Worm (Caenorhabditis elegans) whole organism, L4 larva: ENCODE data around the gene smc-5.

ENCODE experiments used
- F26F4.8 ChIP-seq: fragments of 200-800 bp; sonication (Bioruptor generic); conservative IDR thresholded peaks from 2 replicates; pipeline ENCODE4 v1.3.6; 2022; ENCODE audit warnings: missing genetic modification characterization, missing compliant biosample characterization
- Y48G9A.11 ChIP-seq: fragments of 200-800 bp; sonication (Bioruptor generic); IDR thresholded peaks from 2 replicates; pipeline ENCODE4 v1.3.6; 2022; ENCODE audit warnings: missing genetic modification reagents, missing genetic modification characterization, missing compliant biosample characterization
- ZK546.5 ChIP-seq, 2 experiments: sonication (generic microtip); optimal IDR thresholded peaks; 2 replicates each; lab custom pipeline; 2017; ENCODE audit warnings: missing biosample characterization in 2 of 2, missing genetic modification characterization in 2 of 2
- aha-1 ChIP-seq: fragments of 150-350 bp; peaks from one replicate; lab custom pipeline; 2014; ENCODE audit warnings: missing biosample characterization, missing genetic modification characterization
- aly-2 ChIP-seq: sonication (generic microtip); optimal IDR thresholded peaks from 2 replicates; lab custom pipeline; 2018; ENCODE audit warnings: missing biosample characterization, missing genetic modification characterization
- ama-1 ChIP-seq: fragments of 150-350 bp; optimal IDR thresholded peaks from 2 replicates; lab custom pipeline; 2014; ENCODE audit warnings: inconsistent platforms, mixed read lengths
- arid-1 ChIP-seq: fragments of 200-800 bp; sonication (Bioruptor generic); conservative IDR thresholded peaks from 2 replicates; pipeline ENCODE4 v1.3.6; 2022; ENCODE audit warnings: missing genetic modification reagents, missing genetic modification characterization, missing compliant biosample characterization
- ceh-32 ChIP-seq: sonication (generic microtip); optimal IDR thresholded peaks from 2 replicates; lab custom pipeline; 2016; ENCODE audit warnings: mild to moderate bottlenecking, missing genetic modification characterization, missing compliant biosample characterization; ENCODE audit not compliant: poor library complexity
- ceh-44 ChIP-seq: fragments of 200-800 bp; sonication (Bioruptor generic); IDR thresholded peaks from 2 replicates; pipeline ENCODE4 v1.3.6; 2022; ENCODE audit warnings: missing genetic modification reagents, missing genetic modification characterization, missing compliant biosample characterization
- ceh-62 ChIP-seq: sonication (generic microtip); optimal IDR thresholded peaks from 2 replicates; lab custom pipeline; 2017; ENCODE audit warnings: missing biosample characterization, missing genetic modification characterization
- ces-1 ChIP-seq: fragments of 150-350 bp; sonication (generic microtip); optimal IDR thresholded peaks from 4 replicates; lab custom pipeline; 2014; ENCODE audit warnings: missing biosample characterization, missing genetic modification reagents, missing genetic modification characterization
- ctbp-1 ChIP-seq: fragments of 200-800 bp; sonication (Bioruptor generic); IDR thresholded peaks from 2 replicates; pipeline ENCODE4 v1.3.6; 2022; ENCODE audit warnings: missing genetic modification reagents, missing genetic modification characterization, missing compliant biosample characterization
- daf-12 ChIP-seq: fragments of 150-350 bp; optimal IDR thresholded peaks from 2 replicates; lab custom pipeline; 2014; ENCODE audit warnings: missing biosample characterization, missing genetic modification reagents, missing genetic modification characterization
- daf-19 ChIP-seq: fragments of 200-800 bp; sonication (Bioruptor generic); conservative IDR thresholded peaks from 2 replicates; pipeline ENCODE4 v1.3.6; 2022; ENCODE audit warnings: missing genetic modification characterization, missing compliant biosample characterization
- daf-8 ChIP-seq: fragments of 200-800 bp; sonication (Bioruptor generic); IDR thresholded peaks from 2 replicates; pipeline ENCODE4 v1.3.6; 2022; ENCODE audit warnings: missing genetic modification characterization, missing compliant biosample characterization
- dmd-9 ChIP-seq: fragments of 200-800 bp; sonication (Bioruptor generic); IDR thresholded peaks from 2 replicates; pipeline ENCODE4 v1.3.6; 2022; ENCODE audit warnings: missing genetic modification reagents, missing genetic modification characterization, missing compliant biosample characterization
- dve-1 ChIP-seq: sonication (generic microtip); optimal IDR thresholded peaks from 2 replicates; lab custom pipeline; 2017; ENCODE audit warnings: antibody characterized with exemption, mild to moderate bottlenecking, missing genetic modification characterization, missing compliant biosample characterization; ENCODE audit not compliant: insufficient read depth
- egl-27 ChIP-seq: sonication (generic microtip); optimal IDR thresholded peaks from 3 replicates; lab custom pipeline; 2017; ENCODE audit warnings: missing biosample characterization, missing genetic modification reagents, missing genetic modification characterization
- gei-8 ChIP-seq: fragments of 200-800 bp; sonication (Bioruptor generic); optimal IDR thresholded peaks from 2 replicates; lab custom pipeline; 2018; ENCODE audit warnings: mild to moderate bottlenecking, missing genetic modification characterization, missing compliant biosample characterization
- hlh-30 ChIP-seq: sonication (generic microtip); optimal IDR thresholded peaks from 2 replicates; lab custom pipeline; 2017; ENCODE audit warnings: antibody characterized with exemption, mild to moderate bottlenecking, missing genetic modification characterization, missing compliant biosample characterization; ENCODE audit not compliant: insufficient read depth
- lim-7 ChIP-seq: fragments of 200-800 bp; sonication (Bioruptor generic); IDR thresholded peaks from 2 replicates; pipeline ENCODE4 v1.3.6; 2022; ENCODE audit warnings: missing genetic modification characterization, missing compliant biosample characterization
- lin-1 ChIP-seq: fragments of 200-800 bp; sonication (Bioruptor generic); IDR thresholded peaks from 2 replicates; pipeline ENCODE4 v1.3.6; 2022; ENCODE audit warnings: missing genetic modification reagents, missing genetic modification characterization, missing compliant biosample characterization
- lin-15B ChIP-seq: fragments of 150-350 bp; sonication (generic microtip); optimal IDR thresholded peaks from 3 replicates; lab custom pipeline; 2014; ENCODE audit warnings: missing biosample characterization, missing genetic modification characterization
- lin-38 ChIP-seq: fragments of 200-800 bp; sonication (Bioruptor generic); IDR thresholded peaks from 2 replicates; pipeline ENCODE4 v1.3.6; 2022; ENCODE audit warnings: missing genetic modification reagents, missing genetic modification characterization, missing compliant biosample characterization
- lin-39 ChIP-seq: fragments of 150-350 bp; optimal IDR thresholded peaks from 2 replicates; lab custom pipeline; 2014; ENCODE audit warnings: missing biosample characterization, missing genetic modification reagents, missing genetic modification characterization
- lir-3 ChIP-seq: sonication (generic microtip); optimal IDR thresholded peaks from 2 replicates; lab custom pipeline; 2016; ENCODE audit warnings: mild to moderate bottlenecking, missing genetic modification characterization, missing compliant biosample characterization
- madf-5 ChIP-seq, 2 experiments: fragments of 200-800 bp; sonication (Bioruptor generic); IDR thresholded peaks; 2 replicates each; pipeline ENCODE4 v1.3.6; 2022; ENCODE audit warnings: missing compliant biosample characterization in 2 of 2, missing genetic modification characterization in 2 of 2
- madf-9 ChIP-seq: fragments of 200-800 bp; sonication (Bioruptor generic); conservative IDR thresholded peaks from 2 replicates; pipeline ENCODE4 v1.3.6; 2022; ENCODE audit warnings: missing genetic modification reagents, missing genetic modification characterization, missing compliant biosample characterization
- mdl-1 ChIP-seq, 2 experiments: fragments of 150-350 bp in 1 of 2; sonication (generic microtip) in 1 of 2; optimal IDR thresholded peaks; 2 replicates each; lab custom pipeline; 2014 to 2017; ENCODE audit warnings: missing biosample characterization in 2 of 2, missing genetic modification characterization in 2 of 2
- mxl-3 ChIP-seq: fragments of 200-800 bp; sonication (Bioruptor generic); optimal IDR thresholded peaks from 2 replicates; lab custom pipeline; 2018; ENCODE audit warnings: mild to moderate bottlenecking, missing genetic modification characterization, missing compliant biosample characterization
- nhr-28 ChIP-seq: fragments of 150-350 bp; optimal IDR thresholded peaks from 2 replicates; lab custom pipeline; 2014; ENCODE audit warnings: missing biosample characterization, missing genetic modification characterization
- nhr-6 ChIP-seq: fragments of 150-350 bp; optimal IDR thresholded peaks from 2 replicates; lab custom pipeline; 2014; ENCODE audit warnings: missing biosample characterization, missing genetic modification characterization
- php-3 ChIP-seq: fragments of 200-800 bp; sonication (Bioruptor generic); IDR thresholded peaks from 2 replicates; pipeline ENCODE4 v1.3.6; 2022; ENCODE audit warnings: missing genetic modification reagents, missing genetic modification characterization, missing compliant biosample characterization
- pqm-1 ChIP-seq: sonication (generic microtip); optimal IDR thresholded peaks from 2 replicates; lab custom pipeline; 2017; ENCODE audit warnings: missing biosample characterization, missing genetic modification characterization
- sdz-12 ChIP-seq: fragments of 200-800 bp; sonication (Bioruptor generic); optimal IDR thresholded peaks from 2 replicates; lab custom pipeline; 2018; ENCODE audit warnings: mild to moderate bottlenecking, missing genetic modification characterization, missing compliant biosample characterization
- snpc-1.2 ChIP-seq: fragments of 200-800 bp; sonication (Bioruptor generic); IDR thresholded peaks from 2 replicates; pipeline ENCODE4 v1.3.6; 2022; ENCODE audit warnings: missing genetic modification reagents, missing genetic modification characterization, missing compliant biosample characterization
- snpc-4 ChIP-seq: fragments of 150-350 bp; optimal IDR thresholded peaks from 2 replicates; lab custom pipeline; 2014; ENCODE audit warnings: missing biosample characterization, missing genetic modification characterization
- spr-3 ChIP-seq: fragments of 200-800 bp; sonication (Bioruptor generic); optimal IDR thresholded peaks from 2 replicates; lab custom pipeline; 2018; ENCODE audit warnings: mild to moderate bottlenecking, missing genetic modification characterization, missing compliant biosample characterization
- tag-97 ChIP-seq: fragments of 200-800 bp; sonication (Bioruptor generic); IDR thresholded peaks from 2 replicates; pipeline ENCODE4 v1.3.6; 2022; ENCODE audit warnings: missing genetic modification characterization, missing compliant biosample characterization
- unc-62 ChIP-seq, 3 experiments: fragments of 150-350 bp in 1 of 3; sonication (generic microtip); optimal IDR thresholded peaks in 2 of 3; peaks in 1 of 3; 1 replicate in 1 of 3; 2 replicates in 2 of 3; lab custom pipeline; 2014 to 2017; ENCODE audit warnings: missing biosample characterization in 3 of 3, missing genetic modification characterization in 3 of 3, missing genetic modification reagents in 3 of 3, missing genotype in 1 of 3
- vab-7 ChIP-seq: fragments of 200-800 bp; sonication (Bioruptor generic); IDR thresholded peaks from 2 replicates; pipeline ENCODE4 v1.3.6; 2022; ENCODE audit warnings: missing genetic modification reagents, missing genetic modification characterization, missing compliant biosample characterization
- zag-1 ChIP-seq: fragments of 150-350 bp; optimal IDR thresholded peaks from 2 replicates; lab custom pipeline; 2014; ENCODE audit warnings: missing biosample characterization, missing genetic modification characterization
- zfp-2 ChIP-seq: sonication (generic microtip); optimal IDR thresholded peaks from 2 replicates; lab custom pipeline; 2016; ENCODE audit warnings: mild to moderate bottlenecking, missing genetic modification characterization, missing compliant biosample characterization
- zfp-3 ChIP-seq: fragments of 200-800 bp; sonication (Bioruptor generic); conservative IDR thresholded peaks from 2 replicates; pipeline ENCODE4 v1.3.6; 2022; ENCODE audit warnings: missing genetic modification reagents, missing genetic modification characterization, missing compliant biosample characterization
- zip-2 ChIP-seq: fragments of 150-350 bp; optimal IDR thresholded peaks from 2 replicates; lab custom pipeline; 2014; ENCODE audit warnings: missing biosample characterization, missing genetic modification characterization

The smc-5 gene

DNA sequence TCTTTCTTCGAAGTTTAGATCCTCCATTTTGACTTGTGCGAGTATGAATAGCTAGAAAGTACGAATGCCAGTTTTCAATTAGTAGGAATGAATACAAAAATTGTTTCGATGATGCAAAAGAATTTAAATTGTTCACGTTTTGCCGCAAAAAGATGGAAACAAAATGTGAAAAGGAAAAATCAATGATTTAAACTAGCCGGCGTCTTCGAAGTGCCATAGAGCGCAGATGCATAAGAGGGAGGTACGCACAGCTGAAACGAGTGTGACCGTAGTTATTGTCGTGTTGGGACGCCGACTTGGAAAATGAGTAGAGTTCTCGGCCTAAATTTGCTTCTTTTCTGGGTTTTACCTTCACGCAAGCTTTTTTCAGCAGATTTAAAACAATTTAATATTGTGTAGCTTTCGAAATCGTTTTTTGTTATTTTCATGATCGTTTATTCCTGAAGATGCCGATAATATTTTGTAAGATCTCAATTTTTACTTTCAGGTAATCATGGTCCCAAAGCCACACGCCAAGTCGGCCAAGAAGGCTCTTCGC is 6.7 kb upstream of the smc-5 start, which contains the start of the genes ify-1 and rpl-22 (continued):
- no peak for TF ChIP-seq tag-97 (GFP tag; lab: Robert Waterston, UW)
- TF ChIP-seq ceh-44 (GFP tag; lab: Robert Waterston, UW), result no peak
- TF ChIP-seq lim-7 (GFP tag; lab: Robert Waterston, UW), result no peak
- TF ChIP-seq zag-1, result peak; percentile 42
- no peak for TF ChIP-seq lin-1 (GFP tag; lab: Robert Waterston, UW)
- peak; percentile 80 for TF ChIP-seq nhr-28 (tag; lab: Kevin White, UChicago)
- TF ChIP-seq ZK546.5 (tag; optimal IDR thresholded peaks at IDR 0.05; lab: Kevin White, UChicago), result peak in 1 of 2 experiments; percentile 16
- TF ChIP-seq snpc-4 (tag; lab: Kevin White, UChicago), result peak; percentile 51
- peak; percentile 92 for TF ChIP-seq arid-1 (GFP tag; lab: Robert Waterston, UW)
- peak; percentile 91 for TF ChIP-seq aha-1 (tag; lab: Kevin White, UChicago)

DNA sequence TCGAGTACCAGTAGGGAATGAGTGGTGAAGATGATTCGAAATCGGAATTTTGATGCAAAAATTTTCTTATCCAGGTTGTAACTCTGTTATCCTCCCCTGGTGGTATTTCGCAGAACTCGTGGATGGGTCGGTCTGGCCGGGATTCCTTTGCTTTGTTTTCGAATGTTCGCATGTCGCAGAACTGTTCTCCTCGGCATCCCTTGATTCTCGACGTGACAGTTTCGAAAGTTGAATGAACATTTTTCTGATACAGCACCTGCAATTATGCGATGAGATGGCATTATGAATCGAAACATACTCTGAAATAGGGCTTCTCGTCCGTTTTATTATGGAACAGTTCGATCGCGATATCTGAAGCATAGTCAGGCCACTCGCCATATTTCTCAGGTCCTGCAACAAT is 5.7 kb upstream of the smc-5 start:
- TF ChIP-seq zfp-3 (GFP tag; lab: Robert Waterston, UW) (0 out of 2 replicates have a peak, but pooled peaks have one; percentile 19), dmd-9 (GFP tag; lab: Robert Waterston, UW) (no peak), lin-38 (GFP tag; lab: Robert Waterston, UW) (no peak), zfp-2 (tag; lab: Kevin White, UChicago) (no peak), ctbp-1 (peak; percentile 10; the same call in 1 of the 2 replicates), madf-5 (GFP tag; IDR thresholded peaks at IDR 0.05; lab: Robert Waterston, UW) (peak in 1 of 2 experiments; percentile 40; a peak in 1 of 4 replicates), zip-2 (tag; lab: Kevin White, UChicago) (no peak), aha-1 (tag; lab: Kevin White, UChicago) (peak; percentile 21)

- TF ChIP-seq sdz-12 (GFP tag; lab: Kevin White, UChicago) (peak; percentile 55), madf-5 (GFP tag; IDR thresholded peaks at IDR 0.05; lab: Robert Waterston, UW) (0 out of 4 replicates have a peak, but pooled peaks of 1 of the 2 experiments have one; percentile 34), hlh-30 (peak; percentile 51), egl-27 (tag; lab: Kevin White, UChicago) (no peak), vab-7 (peak; percentile 61), dmd-9 (GFP tag; lab: Robert Waterston, UW) (peak; percentile 83), daf-8 (GFP tag; lab: Robert Waterston, UW) (no peak), mdl-1 (tag; optimal IDR thresholded peaks at IDR 0.05; lab: Kevin White, UChicago) (peak in 1 of 2 experiments; percentile 55), nhr-6 (no peak), mxl-3 (GFP tag; lab: Kevin White, UChicago) (peak; percentile 43), aha-1 (tag; lab: Kevin White, UChicago) (peak; percentile 27), Y48G9A.11 (GFP tag; lab: Robert Waterston, UW) (peak; percentile 63), lin-39 (tag; lab: Kevin White, UChicago) (no peak), snpc-1.2 (GFP tag; lab: Robert Waterston, UW) (peak; percentile 77), ces-1 (GFP tag; lab: Kevin White, UChicago) (no peak), aly-2 (no peak), daf-12 (no peak), daf-19 (peak; percentile 83), ama-1 (lab: Kevin White, UChicago) (no peak), ctbp-1 (peak; percentile 39; the same call in 1 of the 2 replicates), lim-7 (GFP tag; lab: Robert Waterston, UW) (peak; percentile 80), lir-3 (no peak), dve-1 (tag; lab: Kevin White, UChicago) (peak; percentile 65), ceh-32 (tag; lab: Kevin White, UChicago) (peak; percentile 23), pqm-1 (tag; lab: Kevin White, UChicago) (no peak), unc-62 (GFP tag; optimal IDR thresholded peaks at IDR 0.05 in 1 of 2; lab: Kevin White, UChicago) (no peak), unc-62 (tag; optimal IDR thresholded peaks at IDR 0.05; lab: Kevin White, UChicago) (no peak), ceh-44 (GFP tag; lab: Robert Waterston, UW) (peak; percentile 54; the same call in 1 of the 2 replicates), F26F4.8 (GFP tag; lab: Robert Waterston, UW) (0 out of 2 replicates have a peak, but pooled peaks have one; percentile 27), gei-8 (GFP tag; lab: Kevin White, UChicago) (no peak), lin-1 (GFP tag; lab: Robert Waterston, UW) (peak; percentile 56; the same call in 1 of the 2 replicates), madf-9 (peak; percentile 39; the same call in 1 of the 2 replicates), lin-15B (no peak), php-3 (GFP tag; lab: Robert Waterston, UW) (no peak), spr-3 (peak; percentile 40), ceh-62 (tag; lab: Kevin White, UChicago) (no peak)
Measured at ce11 chrII:5057315-5057714, 4.6 kb upstream of the smc-5 start.
